Fruit fly (Drosophila melanogaster): ENCODE data around the gene loco.

- TF ChIP-seq CG8478 (optimal IDR thresholded peaks at IDR 0.05) (no peak), CTCF (optimal IDR thresholded peaks at IDR 0.05) (no peak)
Measured at dm6 chr3R:22598759-22599158, 40.4 kb downstream of the loco start.

Data from S2 (cell line).